Worm (Caenorhabditis elegans) whole organism, young adult: Measurements from ENCODE around the gene srv-9.

ENCODE experiments used
- C17E4.6 ChIP-seq: fragments of 200-800 bp; sonication (Bioruptor generic); IDR thresholded peaks from 2 replicates; pipeline ENCODE4 v1.3.6; 2022; ENCODE audit warnings: missing genetic modification reagents, missing genetic modification characterization, missing compliant biosample characterization
- D2030.7 ChIP-seq: fragments of 200-800 bp; sonication (Bioruptor generic); IDR thresholded peaks from 2 replicates; pipeline ENCODE4 v1.3.6; 2022; ENCODE audit warnings: missing genetic modification reagents, missing genetic modification characterization, missing compliant biosample characterization
- F22D6.2 ChIP-seq: sonication (generic microtip); optimal IDR thresholded peaks from 2 replicates; lab custom pipeline; 2016; ENCODE audit warnings: mild to moderate bottlenecking, missing genetic modification characterization, missing compliant biosample characterization
- F49E8.2 ChIP-seq: sonication (generic microtip); optimal IDR thresholded peaks from 3 replicates; lab custom pipeline; 2017; ENCODE audit warnings: missing genetic modification characterization, mild to moderate bottlenecking, missing compliant biosample characterization, antibody characterized with exemption, moderate library complexity; ENCODE audit not compliant: insufficient read depth
- F57A8.1 ChIP-seq: fragments of 200-800 bp; sonication (Bioruptor generic); optimal IDR thresholded peaks from 2 replicates; lab custom pipeline; 2018; ENCODE audit warnings: mild to moderate bottlenecking, missing genetic modification characterization, moderate library complexity, missing compliant biosample characterization
- Y67H2A.10 ChIP-seq: fragments of 200-800 bp; sonication (Bioruptor generic); conservative IDR thresholded peaks from 2 replicates; pipeline ENCODE4 v1.3.6; 2022; ENCODE audit warnings: missing genetic modification reagents, missing genetic modification characterization, missing compliant biosample characterization
- Y79H2A.3 ChIP-seq: fragments of 200-800 bp; sonication (Bioruptor generic); conservative IDR thresholded peaks from 2 replicates; pipeline ENCODE4 v1.3.6; 2022; ENCODE audit warnings: missing genetic modification reagents, missing genetic modification characterization, missing compliant biosample characterization
- akir-1 ChIP-seq: fragments of 200-800 bp; sonication (Bioruptor generic); optimal IDR thresholded peaks from 2 replicates; lab custom pipeline; 2018; ENCODE audit warnings: mild to moderate bottlenecking, missing genetic modification characterization, moderate library complexity, missing compliant biosample characterization
- aptf-3 ChIP-seq: fragments of 200-800 bp; sonication (Bioruptor generic); IDR thresholded peaks from 2 replicates; pipeline ENCODE4 v1.3.6; 2022; ENCODE audit warnings: missing genetic modification characterization, missing compliant biosample characterization
- bed-1 ChIP-seq: fragments of 200-800 bp; sonication (Bioruptor generic); IDR thresholded peaks from 2 replicates; pipeline ENCODE4 v1.3.6; 2022; ENCODE audit warnings: missing genetic modification reagents, missing genetic modification characterization, missing compliant biosample characterization
- ccch-3 ChIP-seq: fragments of 200-800 bp; sonication (Bioruptor generic); optimal IDR thresholded peaks from 2 replicates; lab custom pipeline; 2018; ENCODE audit warnings: mild to moderate bottlenecking, missing genetic modification characterization, missing compliant biosample characterization
- cebp-1 ChIP-seq, 2 experiments: fragments of 200-800 bp in 1 of 2; sonication (Bioruptor generic) in 1 of 2; sonication (generic microtip) in 1 of 2; IDR thresholded peaks in 1 of 2; optimal IDR thresholded peaks in 1 of 2; 2 replicates each; pipeline versions ENCODE4 v1.3.6 to Lab custom; 2017 to 2022; ENCODE audit warnings: missing compliant biosample characterization in 2 of 2, missing genetic modification characterization in 2 of 2, mild to moderate bottlenecking in 1 of 2, missing genetic modification reagents in 1 of 2, moderate library complexity in 1 of 2
- cebp-2 ChIP-seq: fragments of 200-800 bp; sonication (Bioruptor generic); IDR thresholded peaks from 2 replicates; pipeline ENCODE4 v1.3.6; 2022; ENCODE audit warnings: missing genetic modification characterization, missing compliant biosample characterization
- ceh-27 ChIP-seq: fragments of 200-800 bp; sonication (Bioruptor generic); optimal IDR thresholded peaks from 2 replicates; lab custom pipeline; 2018; ENCODE audit warnings: mild to moderate bottlenecking, missing genetic modification characterization, moderate library complexity, missing compliant biosample characterization
- ceh-58 ChIP-seq: fragments of 200-800 bp; sonication (Bioruptor generic); IDR thresholded peaks from 2 replicates; pipeline ENCODE4 v1.3.6; 2022; ENCODE audit warnings: missing genetic modification characterization, missing compliant biosample characterization
- dpff-1 ChIP-seq: sonication (generic microtip); optimal IDR thresholded peaks from 2 replicates; lab custom pipeline; 2017; ENCODE audit warnings: mild to moderate bottlenecking, missing genetic modification characterization, missing compliant biosample characterization
- efl-1 ChIP-seq: fragments of 150-350 bp; optimal IDR thresholded peaks from 2 replicates; lab custom pipeline; 2014; ENCODE audit warnings: missing biosample characterization, missing genetic modification reagents, missing genetic modification characterization
- ekl-4 ChIP-seq: fragments of 200-800 bp; sonication (Bioruptor generic); IDR thresholded peaks from 2 replicates; pipeline ENCODE4 v1.3.6; 2022; ENCODE audit warnings: missing genetic modification reagents, missing genetic modification characterization, missing compliant biosample characterization
- ets-4 ChIP-seq: fragments of 200-800 bp; sonication (Bioruptor generic); optimal IDR thresholded peaks from 2 replicates; lab custom pipeline; 2018; ENCODE audit warnings: mild to moderate bottlenecking, missing genetic modification characterization, missing compliant biosample characterization
- fkh-3 ChIP-seq: sonication (generic microtip); optimal IDR thresholded peaks from 2 replicates; lab custom pipeline; 2016; ENCODE audit warnings: mild to moderate bottlenecking, missing genetic modification characterization, missing compliant biosample characterization
- hmg-1.2 ChIP-seq: fragments of 200-800 bp; sonication (Bioruptor generic); IDR thresholded peaks from 2 replicates; pipeline ENCODE4 v1.3.6; 2022; ENCODE audit warnings: missing genetic modification reagents, missing genetic modification characterization, missing compliant biosample characterization
- hsf-1 ChIP-seq: fragments of 200-800 bp; sonication (Bioruptor generic); IDR thresholded peaks from 2 replicates; pipeline ENCODE4 v1.3.6; 2022; ENCODE audit warnings: missing genetic modification reagents, missing genetic modification characterization, missing compliant biosample characterization
- lag-1 ChIP-seq: fragments of 200-800 bp; sonication (Bioruptor generic); IDR thresholded peaks from 2 replicates; pipeline ENCODE4 v1.3.6; 2022; ENCODE audit warnings: missing genetic modification reagents, missing genetic modification characterization, missing compliant biosample characterization
- lin-26 ChIP-seq: fragments of 200-800 bp; sonication (Bioruptor generic); IDR thresholded peaks from 2 replicates; pipeline ENCODE4 v1.3.6; 2022; ENCODE audit warnings: missing genetic modification reagents, missing genetic modification characterization, missing compliant biosample characterization
- lin-35 ChIP-seq, 3 experiments: fragments of 150-350 bp in 2 of 3; sonication (generic microtip) in 1 of 3; optimal IDR thresholded peaks; 2 replicates each; lab custom pipeline; 2014 to 2018; ENCODE audit warnings: missing biosample characterization in 3 of 3, missing genetic modification characterization in 3 of 3, missing genetic modification reagents in 3 of 3
- lin-40 ChIP-seq: sonication (generic microtip); optimal IDR thresholded peaks from 2 replicates; lab custom pipeline; 2016; ENCODE audit warnings: missing genetic modification characterization, mild to moderate bottlenecking, missing compliant biosample characterization, missing genotype, missing genetic modification reagents
- lin-54 ChIP-seq: fragments of 200-800 bp; sonication (Bioruptor generic); optimal IDR thresholded peaks from 2 replicates; lab custom pipeline; 2018; ENCODE audit warnings: mild to moderate bottlenecking, missing genetic modification characterization, missing compliant biosample characterization
- lsl-1 ChIP-seq: fragments of 200-800 bp; sonication (Bioruptor generic); optimal IDR thresholded peaks from 2 replicates; lab custom pipeline; 2018; ENCODE audit warnings: mild to moderate bottlenecking, missing genetic modification characterization, moderate library complexity, missing compliant biosample characterization
- madf-3 ChIP-seq: fragments of 200-800 bp; sonication (Bioruptor generic); IDR thresholded peaks from 2 replicates; pipeline ENCODE4 v1.3.6; 2022; ENCODE audit warnings: missing genetic modification reagents, missing genetic modification characterization, missing compliant biosample characterization
- mes-4 ChIP-seq: sonication (generic microtip); optimal IDR thresholded peaks from 2 replicates; lab custom pipeline; 2016; ENCODE audit warnings: missing genotype, missing genetic modification characterization, missing compliant biosample characterization
- mxl-1 ChIP-seq: sonication (generic microtip); optimal IDR thresholded peaks from 2 replicates; lab custom pipeline; 2016; ENCODE audit warnings: missing genetic modification characterization, missing compliant biosample characterization
- nhr-80 ChIP-seq: sonication (generic microtip); optimal IDR thresholded peaks from 2 replicates; lab custom pipeline; 2016; ENCODE audit warnings: missing genetic modification characterization, missing compliant biosample characterization
- nhr-90 ChIP-seq: sonication (generic microtip); optimal IDR thresholded peaks from 2 replicates; lab custom pipeline; 2016; ENCODE audit warnings: missing genotype, mild to moderate bottlenecking, missing genetic modification characterization, missing compliant biosample characterization
- repo-1 ChIP-seq: sonication (generic microtip); optimal IDR thresholded peaks from 2 replicates; lab custom pipeline; 2017; ENCODE audit warnings: mild to moderate bottlenecking, missing genetic modification characterization, missing compliant biosample characterization
- sdz-38 ChIP-seq: sonication (generic microtip); optimal IDR thresholded peaks from 2 replicates; lab custom pipeline; 2016; ENCODE audit warnings: missing genotype, missing genetic modification characterization, missing compliant biosample characterization
- somi-1 ChIP-seq: fragments of 200-800 bp; sonication (Bioruptor generic); optimal IDR thresholded peaks from 2 replicates; lab custom pipeline; 2018; ENCODE audit warnings: mild to moderate bottlenecking, missing genetic modification characterization, missing compliant biosample characterization
- tlf-1 ChIP-seq: fragments of 200-800 bp; sonication (Bioruptor generic); optimal IDR thresholded peaks from 2 replicates; lab custom pipeline; 2018; ENCODE audit warnings: mild to moderate bottlenecking, missing genetic modification characterization, missing compliant biosample characterization
- unc-130 ChIP-seq: sonication (generic microtip); optimal IDR thresholded peaks from 2 replicates; lab custom pipeline; 2016; ENCODE audit warnings: missing genetic modification reagents, missing genetic modification characterization, missing compliant biosample characterization
- unc-62 ChIP-seq: fragments of 150-350 bp; optimal IDR thresholded peaks from 2 replicates; lab custom pipeline; 2014; ENCODE audit warnings: missing biosample characterization, missing genetic modification reagents, missing genetic modification characterization
- zfh-2 ChIP-seq: fragments of 200-800 bp; sonication (Bioruptor generic); conservative IDR thresholded peaks from 2 replicates; pipeline ENCODE4 v1.3.6; 2022; ENCODE audit warnings: missing genetic modification reagents, missing genetic modification characterization, missing compliant biosample characterization
- zim-3 ChIP-seq: sonication (generic microtip); optimal IDR thresholded peaks from 2 replicates; lab custom pipeline; 2017; ENCODE audit warnings: mild to moderate bottlenecking, missing genetic modification characterization, moderate library complexity, missing compliant biosample characterization
- ztf-18 ChIP-seq: sonication (generic microtip); optimal IDR thresholded peaks from 2 replicates; lab custom pipeline; 2016; ENCODE audit warnings: missing genotype, mild to moderate bottlenecking, missing genetic modification characterization, missing compliant biosample characterization

srv-9 gene

ce11 chrV:13428660-13429059 lies 5.7 kb upstream of the srv-9 start, which contains the start of gene srd-19:
Gene srd-19 (minus strand): TSS chrV:13428760.
- TF ChIP-seq lin-40 (tag; lab: Kevin White, UChicago) (no peak), hmg-1.2 (GFP tag; lab: Robert Waterston, UW) (no peak)

- TF ChIP-seq nhr-90 (tag; lab: Kevin White, UChicago) = no peak
- TF ChIP-seq lsl-1 = no peak
- no peak for TF ChIP-seq unc-62 (GFP tag; lab: Kevin White, UChicago)
- TF ChIP-seq zim-3 = no peak
- no peak for TF ChIP-seq somi-1 (GFP tag; lab: Kevin White, UChicago)
- TF ChIP-seq D2030.7 = no peak
- no peak for TF ChIP-seq ccch-3 (GFP tag; lab: Kevin White, UChicago)
- no peak for TF ChIP-seq F22D6.2 (tag; lab: Kevin White, UChicago)
- no peak for TF ChIP-seq fkh-3 (tag; lab: Kevin White, UChicago)
- no peak for TF ChIP-seq cebp-2 (GFP tag; lab: Robert Waterston, UW)
- TF ChIP-seq F57A8.1 (GFP tag; lab: Kevin White, UChicago) = no peak
- TF ChIP-seq Y79H2A.3 (GFP tag; lab: Robert Waterston, UW) = no peak
- TF ChIP-seq ceh-27 (GFP tag; lab: Kevin White, UChicago) = no peak
- no peak for TF ChIP-seq F49E8.2 (tag; lab: Kevin White, UChicago)
- TF ChIP-seq C17E4.6 (GFP tag; lab: Robert Waterston, UW) = no peak
- TF ChIP-seq repo-1 (tag; lab: Kevin White, UChicago) = no peak
- TF ChIP-seq ekl-4 (GFP tag; lab: Robert Waterston, UW) = no peak
Measured at ce11 chrV:13427378-13427777, 4.4 kb upstream of the srv-9 start.

- TF ChIP-seq ceh-58 (GFP tag; lab: Robert Waterston, UW) (no peak), ztf-18 (tag; lab: Kevin White, UChicago) (no peak)
Measured at ce11 chrV:13426764-13427163, 3.8 kb upstream of the srv-9 start, which contains the start of gene srd-18. Gene srd-18 (minus strand): TSS chrV:13426864.

- TF ChIP-seq efl-1 (GFP tag; lab: Kevin White, UChicago) (no peak), dpff-1 (tag; lab: Kevin White, UChicago) (no peak), tlf-1 (GFP tag; lab: Kevin White, UChicago) (no peak), lag-1 (GFP tag; lab: Robert Waterston, UW) (no peak)
Measured at ce11 chrV:13423608-13424007, 663 bp upstream of the srv-9 start, which contains the start of gene srv-10. Gene srv-10 (plus strand): TSS chrV:13423908.

ce11 chrV:13421697-13422096 lies 1.2 kb downstream of the srv-9 start:
- TF ChIP-seq nhr-80 (tag; lab: Kevin White, UChicago) = peak; percentile 86
- no peak for TF ChIP-seq hmg-1.2 (GFP tag; lab: Robert Waterston, UW)

- TF ChIP-seq lin-54 (no peak), sdz-38 (tag; lab: Kevin White, UChicago) (no peak), zfh-2 (GFP tag; lab: Robert Waterston, UW) (no peak), lin-35 (GFP tag; optimal IDR thresholded peaks at IDR 0.05; lab: Kevin White, UChicago) (no peak), Y67H2A.10 (GFP tag; lab: Robert Waterston, UW) (no peak), ets-4 (GFP tag; lab: Kevin White, UChicago) (no peak), bed-1 (GFP tag; lab: Robert Waterston, UW) (no peak), aptf-3 (no peak), unc-130 (no peak), mxl-1 (tag; lab: Kevin White, UChicago) (no peak), akir-1 (GFP tag; lab: Kevin White, UChicago) (no peak), mes-4 (tag; lab: Kevin White, UChicago) (no peak), lin-26 (GFP tag; lab: Robert Waterston, UW) (no peak), madf-3 (GFP tag; lab: Robert Waterston, UW) (no peak), cebp-1 (GFP tag; IDR thresholded peaks at IDR 0.05; lab: Robert Waterston, UW) (no peak), cebp-1 (tag; optimal IDR thresholded peaks at IDR 0.05; lab: Kevin White, UChicago) (no peak), hsf-1 (GFP tag; lab: Robert Waterston, UW) (no peak)
Measured at ce11 chrV:13420640-13421039, 2.3 kb downstream of the srv-9 start, which contains the start of gene srv-8. Gene srv-8 (minus strand): TSS chrV:13420740.
